Fruit fly (Drosophila melanogaster) whole organism, embryonic: ENCODE data around the gene CG10863.
A peak's percentile ranks its signal among the peaks of the same experiment; 100 is the strongest.

ENCODE experiments used
- BEAF-32 ChIP-seq: fragments of 200-800 bp; sonication (Bioruptor generic); optimal IDR thresholded peaks from 3 replicates; lab custom pipeline; 2017; ENCODE audit warnings: missing biosample characterization, missing genetic modification characterization, mild to moderate bottlenecking, moderate library complexity, missing genetic modification reagents
- Bdp1 ChIP-seq: fragments of 200-800 bp; sonication (Bioruptor generic); optimal IDR thresholded peaks from 3 replicates; lab custom pipeline; 2016; ENCODE audit warnings: missing biosample characterization, missing genetic modification characterization
- CG10565 ChIP-seq: fragments of 200-800 bp; sonication (Bioruptor generic); optimal IDR thresholded peaks from 3 replicates; lab custom pipeline; 2016; ENCODE audit warnings: missing biosample characterization, mild to moderate bottlenecking, missing genetic modification characterization
- CG11085 ChIP-seq: fragments of 200-800 bp; sonication (Bioruptor generic); IDR thresholded peaks from 2 replicates; pipeline ENCODE4 v1.3.6; 2022; ENCODE audit warnings: missing biosample characterization, missing genetic modification characterization
- CG11456 ChIP-seq: fragments of 200-800 bp; sonication (Bioruptor generic); IDR thresholded peaks from 3 replicates; pipeline ENCODE4 v1.3.6; 2022; ENCODE audit warnings: missing biosample characterization, missing genetic modification characterization
- CG11723 ChIP-seq: fragments of 200-800 bp; sonication (Bioruptor generic); optimal IDR thresholded peaks from 2 replicates; lab custom pipeline; 2017; ENCODE audit warnings: missing biosample characterization, mild to moderate bottlenecking, missing genetic modification characterization
- CG14441 ChIP-seq: fragments of 200-800 bp; sonication (Bioruptor generic); IDR thresholded peaks from 2 replicates; pipeline ENCODE4 v1.3.6; 2022; ENCODE audit warnings: missing biosample characterization, missing genetic modification characterization
- CG1529 ChIP-seq: fragments of 200-800 bp; sonication (Bioruptor generic); optimal IDR thresholded peaks from 3 replicates; lab custom pipeline; 2018; ENCODE audit warnings: missing biosample characterization, missing genetic modification characterization
- CG1602 ChIP-seq: fragments of 200-800 bp; sonication (Bioruptor generic); optimal IDR thresholded peaks from 3 replicates; lab custom pipeline; 2016; ENCODE audit warnings: missing biosample characterization, missing genetic modification characterization
- CG17802 ChIP-seq: fragments of 200-800 bp; sonication (Bioruptor generic); optimal IDR thresholded peaks from 2 replicates; lab custom pipeline; 2018; ENCODE audit warnings: missing biosample characterization, mild to moderate bottlenecking, missing genetic modification characterization, moderate library complexity
- CG18764 ChIP-seq: fragments of 200-800 bp; sonication (Bioruptor generic); optimal IDR thresholded peaks from 3 replicates; lab custom pipeline; 2016; ENCODE audit warnings: missing biosample characterization, missing genetic modification characterization
- CG30020 ChIP-seq: fragments of 200-800 bp; optimal IDR thresholded peaks from 2 replicates; lab custom pipeline; 2019; ENCODE audit warnings: missing biosample characterization, mild to moderate bottlenecking, missing genetic modification characterization, moderate library complexity
- CG31388 ChIP-seq: fragments of 200-800 bp; sonication (Bioruptor generic); optimal IDR thresholded peaks from 2 replicates; lab custom pipeline; 2016; ENCODE audit warnings: missing biosample characterization, missing genetic modification characterization
- CG32767 ChIP-seq: fragments of 200-800 bp; sonication (Bioruptor generic); IDR thresholded peaks from 2 replicates; pipeline ENCODE4 v1.3.6; 2022; ENCODE audit warnings: missing biosample characterization, missing genetic modification characterization
- CG42726 ChIP-seq: fragments of 200-800 bp; sonication (Bioruptor generic); IDR thresholded peaks from 2 replicates; pipeline ENCODE4 v1.3.6; 2022; ENCODE audit warnings: missing biosample characterization, missing genetic modification characterization; ENCODE audit not compliant: partially characterized antibody
- CG6791 ChIP-seq: fragments of 200-800 bp; sonication (Bioruptor generic); IDR thresholded peaks from 3 replicates; pipeline ENCODE4 v1.3.6; 2022; ENCODE audit warnings: missing biosample characterization, missing genetic modification characterization; ENCODE audit not compliant: partially characterized antibody
- CG7556 ChIP-seq: fragments of 200-800 bp; sonication (Bioruptor generic); optimal IDR thresholded peaks from 2 replicates; lab custom pipeline; 2017; ENCODE audit warnings: missing biosample characterization, mild to moderate bottlenecking, missing genetic modification characterization
- CG8765 ChIP-seq: fragments of 200-800 bp; sonication (Bioruptor generic); IDR thresholded peaks from 2 replicates; pipeline ENCODE4 v1.3.6; 2022; ENCODE audit warnings: missing biosample characterization, missing genetic modification characterization
- D19A ChIP-seq: fragments of 200-800 bp; optimal IDR thresholded peaks from 3 replicates; lab custom pipeline; 2019; ENCODE audit warnings: missing biosample characterization, mild to moderate bottlenecking, missing genetic modification characterization, moderate library complexity
- ERR ChIP-seq: fragments of 200-800 bp; sonication (Bioruptor generic); optimal IDR thresholded peaks from 2 replicates; lab custom pipeline; 2016; ENCODE audit warnings: missing biosample characterization, missing genetic modification characterization
- Ets65A ChIP-seq: fragments of 200-800 bp; sonication (Bioruptor generic); peaks from one replicate; lab custom pipeline; 2016; ENCODE audit warnings: missing biosample characterization, missing genetic modification characterization
- Hr3 ChIP-seq: fragments of 200-800 bp; sonication (Bioruptor generic); optimal IDR thresholded peaks from 3 replicates; lab custom pipeline; 2016; ENCODE audit warnings: missing biosample characterization, missing genetic modification characterization
- Hr78 ChIP-seq, 2 experiments: fragments of 200-800 bp in 1 of 2; fragments of >200 bp in 1 of 2; sonication (Bioruptor generic) in 1 of 2; optimal IDR thresholded peaks; 2 replicates each; lab custom pipeline; 2017 to 2019; ENCODE audit warnings: missing biosample characterization in 2 of 2, missing genetic modification characterization in 2 of 2, mild to moderate bottlenecking in 1 of 2, moderate library complexity in 1 of 2
- Med ChIP-seq: fragments of 200-800 bp; sonication (Bioruptor generic); peaks from one replicate; lab custom pipeline; 2016; ENCODE audit warnings: missing biosample characterization, missing genetic modification characterization, mild to moderate bottlenecking, inconsistent platforms, moderate library complexity
- Ravus ChIP-seq: fragments of 200-800 bp; sonication (Bioruptor generic); IDR thresholded peaks from 2 replicates; pipeline ENCODE4 v1.3.6; 2022; ENCODE audit warnings: missing biosample characterization, missing genetic modification characterization
- Vsx1 ChIP-seq: fragments of 200-800 bp; sonication (Bioruptor generic); optimal IDR thresholded peaks from 2 replicates; lab custom pipeline; 2017; ENCODE audit warnings: missing biosample characterization, mild to moderate bottlenecking, missing genetic modification characterization, missing genetic modification reagents
- ac ChIP-seq: fragments of 200-800 bp; sonication (Bioruptor generic); optimal IDR thresholded peaks from 3 replicates; lab custom pipeline; 2017; ENCODE audit warnings: missing biosample characterization, mild to moderate bottlenecking, missing genetic modification characterization
- ara ChIP-seq: fragments of 200-800 bp; sonication (Bioruptor generic); IDR thresholded peaks from 2 replicates; pipeline ENCODE4 v1.3.6; 2022; ENCODE audit warnings: missing biosample characterization, missing genetic modification characterization
- ash1 ChIP-seq: fragments of 200-800 bp; sonication (Bioruptor generic); optimal IDR thresholded peaks from 2 replicates; lab custom pipeline; 2018; ENCODE audit warnings: missing biosample characterization, mild to moderate bottlenecking, missing genetic modification characterization
- bab2 ChIP-seq: fragments of 200-800 bp; sonication (Bioruptor generic); optimal IDR thresholded peaks from 2 replicates; lab custom pipeline; 2016; ENCODE audit warnings: missing biosample characterization, missing genetic modification characterization
- chif ChIP-seq, 2 experiments: fragments of 200-800 bp; sonication (Bioruptor generic); optimal IDR thresholded peaks; 3 replicates each; lab custom pipeline; 2016; ENCODE audit warnings: missing biosample characterization in 2 of 2, missing genetic modification characterization in 2 of 2
- chinmo ChIP-seq: fragments of 200-800 bp; sonication (Bioruptor generic); IDR thresholded peaks from 4 replicates; pipeline ENCODE4 v1.3.6; 2022; ENCODE audit warnings: missing biosample characterization, missing genetic modification characterization; ENCODE audit not compliant: partially characterized antibody
- chm ChIP-seq: fragments of 200-800 bp; sonication (Bioruptor generic); IDR thresholded peaks from 2 replicates; pipeline ENCODE4 v1.3.6; 2022; ENCODE audit warnings: missing biosample characterization, missing genetic modification characterization
- danr ChIP-seq: fragments of 200-800 bp; sonication (Bioruptor generic); IDR thresholded peaks from 2 replicates; pipeline ENCODE4 v1.3.6; 2022; ENCODE audit warnings: missing biosample characterization, missing genetic modification characterization
- ems ChIP-seq: fragments of 200-800 bp; sonication (Bioruptor generic); optimal IDR thresholded peaks from 3 replicates; lab custom pipeline; 2016; ENCODE audit warnings: missing biosample characterization, missing genetic modification characterization
- fd102C ChIP-seq: fragments of 200-800 bp; sonication (Bioruptor generic); optimal IDR thresholded peaks from 2 replicates; lab custom pipeline; 2018; ENCODE audit warnings: missing biosample characterization, mild to moderate bottlenecking, missing genetic modification characterization, moderate library complexity
- fd3F ChIP-seq: fragments of 200-800 bp; sonication (Bioruptor generic); optimal IDR thresholded peaks from 2 replicates; lab custom pipeline; 2018; ENCODE audit warnings: missing biosample characterization, mild to moderate bottlenecking, missing genetic modification characterization, moderate library complexity
- gcm ChIP-seq: fragments of 200-800 bp; sonication (Bioruptor generic); optimal IDR thresholded peaks from 2 replicates; lab custom pipeline; 2019; ENCODE audit warnings: missing biosample characterization, mild to moderate bottlenecking, missing genetic modification characterization, moderate library complexity
- inv ChIP-seq: fragments of 200-800 bp; sonication (Bioruptor generic); IDR thresholded peaks from 2 replicates; pipeline ENCODE4 v1.3.6; 2022; ENCODE audit warnings: missing biosample characterization, missing genetic modification characterization; ENCODE audit not compliant: partially characterized antibody
- kay ChIP-seq: fragments of 200-800 bp; sonication (Bioruptor generic); optimal IDR thresholded peaks from 2 replicates; lab custom pipeline; 2016; ENCODE audit warnings: missing biosample characterization, missing genetic modification characterization
- lbe ChIP-seq: fragments of 200-800 bp; sonication (Bioruptor generic); optimal IDR thresholded peaks from 2 replicates; lab custom pipeline; 2016; ENCODE audit warnings: missing biosample characterization, mild to moderate bottlenecking, missing genetic modification characterization
- lov ChIP-seq, 2 experiments: fragments of 200-800 bp in 1 of 2; fragments of >200 bp in 1 of 2; sonication (Bioruptor generic) in 1 of 2; IDR thresholded peaks in 1 of 2; optimal IDR thresholded peaks in 1 of 2; 2 replicates in 1 of 2; 3 replicates in 1 of 2; pipeline versions ENCODE4 v1.3.6 to Lab custom; 2017 to 2022; ENCODE audit warnings: missing biosample characterization in 1 of 2, missing genetic modification characterization in 1 of 2
- peb ChIP-seq: fragments of 200-800 bp; sonication (Bioruptor generic); IDR thresholded peaks from 2 replicates; pipeline ENCODE4 v1.3.6; 2022; ENCODE audit warnings: missing biosample characterization, missing genetic modification characterization
- pho ChIP-seq: fragments of 200-800 bp; sonication (Bioruptor generic); optimal IDR thresholded peaks from 2 replicates; lab custom pipeline; 2016; ENCODE audit warnings: missing biosample characterization, missing genetic modification characterization
- pita ChIP-seq: fragments of 200-800 bp; sonication (Bioruptor generic); optimal IDR thresholded peaks from 2 replicates; lab custom pipeline; 2017; ENCODE audit warnings: missing biosample characterization, mild to moderate bottlenecking, missing genetic modification characterization
- ranshi ChIP-seq: fragments of 200-800 bp; sonication (Bioruptor generic); IDR thresholded peaks from 2 replicates; pipeline ENCODE4 v1.3.6; 2022; ENCODE audit warnings: missing biosample characterization, missing genetic modification characterization
- so ChIP-seq: fragments of 200-800 bp; sonication (Bioruptor generic); IDR thresholded peaks from 3 replicates; pipeline ENCODE4 v1.3.6; 2022; ENCODE audit warnings: missing biosample characterization, missing genetic modification characterization
- sr ChIP-seq: fragments of 200-800 bp; sonication (Bioruptor generic); IDR thresholded peaks from 3 replicates; pipeline ENCODE4 v1.3.6; 2022; ENCODE audit warnings: missing biosample characterization, missing genetic modification characterization
- usp ChIP-seq: fragments of >200 bp; optimal IDR thresholded peaks from 2 replicates; lab custom pipeline; 2017; ENCODE audit warnings: missing biosample characterization, missing genetic modification characterization

Gene CG10863

dm6 chr3L:3894413-3894812 is 47.9 kb downstream of the CG10863 start:
- no peak for TF ChIP-seq usp (GFP tag; lab: Kevin White, UChicago)
- TF ChIP-seq Bdp1, result peak; percentile 97

DNA sequence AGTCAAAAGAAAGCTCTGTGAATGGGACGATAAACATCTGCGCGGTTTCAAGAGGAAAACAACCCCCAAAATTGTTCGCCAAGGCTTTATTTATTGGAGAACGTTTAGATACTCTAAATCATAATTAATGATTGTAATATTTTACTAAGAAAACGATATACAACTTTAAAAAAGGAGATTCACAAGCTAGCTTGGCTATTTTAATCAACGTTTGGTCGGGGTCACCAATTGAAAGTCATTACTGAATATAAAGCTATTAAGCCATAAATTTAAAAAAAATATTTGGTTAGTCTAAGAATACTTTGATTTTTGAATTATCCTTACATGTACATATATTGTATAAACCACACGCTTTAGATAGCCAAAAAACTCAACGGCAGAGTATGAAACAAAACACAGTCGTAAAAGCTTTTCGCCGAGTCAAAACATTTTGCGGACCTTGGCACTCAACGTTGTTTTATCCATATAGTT is 50.1 kb downstream of the CG10863 start, which contains the start of gene Fie:
Gene Fie (plus strand): TSS at position 421 of the 471 bp plus-strand sequence.
- TF ChIP-seq peb (peak; percentile 8; the same call in 1 of the 2 replicates), CG14441 (GFP tag; lab: Robert Waterston, UW) (peak; percentile 43; the same call in 1 of the 2 replicates), pita (GFP tag; lab: Kevin White, UChicago) (no peak), lbe (no peak), CG42726 (GFP tag; lab: Robert Waterston, UW) (no peak), CG11456 (no peak), CG31388 (GFP tag; lab: Kevin White, UChicago) (no peak), D19A (peak; percentile 94), ranshi (GFP tag; lab: Robert Waterston, UW) (no peak), ara (GFP tag; lab: Robert Waterston, UW) (no peak), kay (GFP tag; lab: Kevin White, UChicago) (no peak), Med (GFP tag; lab: Kevin White, UChicago) (peak; percentile 89), CG17802 (tag; lab: Kevin White, UChicago) (no peak), ac (GFP tag; lab: Kevin White, UChicago) (no peak), CG32767 (GFP tag; lab: Robert Waterston, UW) (peak; percentile 58; the same call in 1 of the 2 replicates), chinmo (GFP tag; lab: Robert Waterston, UW) (no peak), bab2 (GFP tag; lab: Kevin White, UChicago) (no peak), Hr78 (GFP tag; optimal IDR thresholded peaks at IDR 0.05; lab: Kevin White, UChicago) (no peak), CG1529 (GFP tag; lab: Kevin White, UChicago) (peak; percentile 47), CG8765 (GFP tag; lab: Robert Waterston, UW) (no peak), CG7556 (GFP tag; lab: Kevin White, UChicago) (peak; percentile 87), fd3F (GFP tag; lab: Kevin White, UChicago) (peak; percentile 57), CG18764 (GFP tag; lab: Kevin White, UChicago) (no peak), CG30020 (tag; lab: Kevin White, UChicago) (no peak), CG11085 (no peak), ems (GFP tag; lab: Kevin White, UChicago) (peak; percentile 25), danr (GFP tag; lab: Robert Waterston, UW) (no peak), so (GFP tag; lab: Robert Waterston, UW) (0 out of 3 replicates have a peak, but pooled peaks have one; percentile 56), ash1 (GFP tag; lab: Kevin White, UChicago) (no peak), chm (no peak; the same call in 1 of the 2 replicates), Hr3 (GFP tag; lab: Kevin White, UChicago) (peak; percentile 62), ERR (GFP tag; lab: Kevin White, UChicago) (no peak), CG6791 (GFP tag; lab: Robert Waterston, UW) (no peak), Ravus (GFP tag; lab: Robert Waterston, UW) (no peak), CG10565 (no peak), lov (optimal IDR thresholded peaks at IDR 0.05; lab: Kevin White, UChicago) (no peak), lov (GFP tag; IDR thresholded peaks at IDR 0.05; lab: Robert Waterston, UW) (no peak), Vsx1 (GFP tag; lab: Kevin White, UChicago) (peak; percentile 6), CG11723 (GFP tag; lab: Kevin White, UChicago) (peak; percentile 35), inv (no peak), gcm (GFP tag; lab: Kevin White, UChicago) (peak; percentile 13), BEAF-32 (GFP tag; lab: Kevin White, UChicago) (no peak), CG1602 (GFP tag; lab: Kevin White, UChicago) (peak; percentile 34), fd102C (GFP tag; lab: Kevin White, UChicago) (no peak), Ets65A (GFP tag; lab: Kevin White, UChicago) (peak; percentile 59), chif (GFP tag; optimal IDR thresholded peaks at IDR 0.05; lab: Kevin White, UChicago) (no peak), sr (GFP tag; lab: Robert Waterston, UW) (no peak), pho (GFP tag; lab: Kevin White, UChicago) (peak; percentile 47)
